Worm (Caenorhabditis elegans) whole organism, L4 larva: Measurements from ENCODE around the gene clec-73.

Experiments
- Y48G9A.11 ChIP-seq: fragments of 200-800 bp; sonication (Bioruptor generic); IDR thresholded peaks from 2 replicates; pipeline ENCODE4 v1.3.6; 2022; ENCODE audit warnings: missing genetic modification reagents, missing genetic modification characterization, missing compliant biosample characterization
- ZK546.5 ChIP-seq, 2 experiments: sonication (generic microtip); optimal IDR thresholded peaks; 2 replicates each; lab custom pipeline; 2017; ENCODE audit warnings: missing biosample characterization in 2 of 2, missing genetic modification characterization in 2 of 2
- ama-1 ChIP-seq: fragments of 150-350 bp; optimal IDR thresholded peaks from 2 replicates; lab custom pipeline; 2014; ENCODE audit warnings: inconsistent platforms, mixed read lengths
- egl-43 ChIP-seq: fragments of 200-800 bp; sonication (Bioruptor generic); IDR thresholded peaks from 2 replicates; pipeline ENCODE4 v1.3.6; 2022; ENCODE audit warnings: missing genetic modification reagents, missing genetic modification characterization, missing compliant biosample characterization
- lin-13 ChIP-seq: fragments of 150-350 bp; optimal IDR thresholded peaks from 2 replicates; lab custom pipeline; 2014; ENCODE audit warnings: missing biosample characterization, missing genetic modification reagents, missing genetic modification characterization
- nhr-11 ChIP-seq: fragments of 150-350 bp; optimal IDR thresholded peaks from 2 replicates; lab custom pipeline; 2014; ENCODE audit warnings: missing biosample characterization, missing genetic modification characterization
- nhr-237 ChIP-seq: sonication (generic microtip); optimal IDR thresholded peaks from 2 replicates; lab custom pipeline; 2017; ENCODE audit warnings: missing biosample characterization, missing genetic modification characterization
- nhr-6 ChIP-seq: fragments of 150-350 bp; optimal IDR thresholded peaks from 2 replicates; lab custom pipeline; 2014; ENCODE audit warnings: missing biosample characterization, missing genetic modification characterization
- pha-4 ChIP-seq, 2 experiments: fragments of 150-350 bp in 1 of 2; fragments of 200-800 bp in 1 of 2; sonication (Bioruptor generic) in 1 of 2; IDR thresholded peaks in 1 of 2; optimal IDR thresholded peaks in 1 of 2; 2 replicates each; pipeline versions ENCODE4 v1.3.6 to Lab custom; 2014 to 2022; ENCODE audit warnings: missing genetic modification characterization in 2 of 2, missing genetic modification reagents in 2 of 2, missing biosample characterization in 1 of 2, missing compliant biosample characterization in 1 of 2
- zip-11 ChIP-seq: fragments of 200-800 bp; sonication (Bioruptor generic); IDR thresholded peaks from 2 replicates; pipeline ENCODE4 v1.3.6; 2022; ENCODE audit warnings: missing genetic modification characterization, missing compliant biosample characterization

- TF ChIP-seq nhr-6 (tag; lab: Kevin White, UChicago) = no peak
- TF ChIP-seq ZK546.5 (tag; optimal IDR thresholded peaks at IDR 0.05; lab: Kevin White, UChicago) = no peak
- TF ChIP-seq pha-4 (GFP tag; IDR thresholded peaks at IDR 0.05; lab: Robert Waterston, UW) = no peak
- TF ChIP-seq pha-4 (tag; optimal IDR thresholded peaks at IDR 0.05; lab: Kevin White, UChicago) = no peak
- no peak for TF ChIP-seq zip-11
- no peak for TF ChIP-seq lin-13
- TF ChIP-seq nhr-11 (tag; lab: Kevin White, UChicago) = no peak
- TF ChIP-seq nhr-237 (tag; lab: Kevin White, UChicago) = no peak
- no peak for TF ChIP-seq ama-1 (lab: Kevin White, UChicago)
- TF ChIP-seq egl-43 = no peak
- TF ChIP-seq Y48G9A.11 = no peak
Observed at ce11 chrIV:3963498-3963897, 7.5 kb upstream of the clec-73 start.
